Worm (Caenorhabditis elegans): ENCODE data around the gene msh-5.

DNA sequence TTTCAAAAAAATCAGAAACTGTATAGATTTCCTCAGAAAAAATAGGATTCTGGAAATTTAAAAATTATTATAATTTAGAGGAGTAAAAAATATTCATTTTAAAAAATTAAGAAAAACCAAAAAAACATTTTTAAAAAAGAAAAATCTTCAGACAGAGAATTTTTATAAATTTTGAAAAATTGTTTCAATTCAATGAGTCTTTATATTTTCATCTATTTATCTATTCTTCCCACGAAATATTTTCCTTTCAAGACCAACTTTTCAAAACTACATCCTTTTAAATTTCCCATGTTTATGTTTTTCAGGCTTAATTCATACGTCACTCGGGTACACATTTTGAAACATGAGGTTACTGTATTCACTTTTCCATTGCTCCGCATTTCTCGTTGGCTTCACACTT, 15.2 kb downstream of the msh-5 start, which contains the start of gene nas-14:
- TF ChIP-seq daf-12 (tag; optimal IDR thresholded peaks at IDR 0.05) (no peak), lin-39 (tag; optimal IDR thresholded peaks at IDR 0.05) (no peak), pha-4 (tag; optimal IDR thresholded peaks at IDR 0.05) (no peak)

Measured in whole organism, L3 larva.